Worm (Caenorhabditis elegans) whole organism, mixed stage, embryonic: ENCODE results near the gene B0348.10.

Experiments
- lsy-2 ChIP-seq: fragments of 150-350 bp; optimal IDR thresholded peaks from 2 replicates; lab custom pipeline; 2014; ENCODE audit warnings: missing biosample characterization, missing genetic modification characterization
- nhr-28 ChIP-seq: fragments of 150-350 bp; optimal IDR thresholded peaks from 2 replicates; lab custom pipeline; 2014; ENCODE audit warnings: missing biosample characterization, missing genetic modification characterization

ce11 chrV:47799-48198, 39.3 kb upstream of the B0348.10 start:
- TF ChIP-seq nhr-28 (tag; lab: Kevin White, UChicago) = no peak
- no peak for TF ChIP-seq lsy-2 (tag; lab: Kevin White, UChicago)
